Fruit fly (Drosophila melanogaster) whole organism, embryonic: ENCODE measurements around the gene stac.

Source experiments
- Atf6 ChIP-seq: fragments of 200-800 bp; sonication (Bioruptor generic); IDR thresholded peaks from 2 replicates; pipeline ENCODE4 v1.3.6; 2022; ENCODE audit warnings: missing biosample characterization, missing genetic modification characterization
- B-H1 ChIP-seq: fragments of 200-800 bp; sonication (Bioruptor generic); IDR thresholded peaks from 3 replicates; pipeline ENCODE4 v1.3.6; 2022; ENCODE audit warnings: missing biosample characterization, missing genetic modification characterization
- Bgb ChIP-seq: fragments of 200-800 bp; sonication (Bioruptor generic); IDR thresholded peaks from 2 replicates; pipeline ENCODE4 v1.3.6; 2022; ENCODE audit warnings: missing biosample characterization, missing genetic modification characterization; ENCODE audit not compliant: partially characterized antibody
- CG12659 ChIP-seq: fragments of 200-800 bp; sonication (Bioruptor generic); optimal IDR thresholded peaks from 3 replicates; lab custom pipeline; 2017; ENCODE audit warnings: mild to moderate bottlenecking, missing biosample characterization, missing genetic modification reagents, missing genetic modification characterization
- CG13296 ChIP-seq: fragments of 200-800 bp; sonication (Bioruptor generic); optimal IDR thresholded peaks from 3 replicates; lab custom pipeline; 2018; ENCODE audit warnings: missing biosample characterization, mild to moderate bottlenecking, missing genetic modification characterization
- CG14441 ChIP-seq: fragments of 200-800 bp; sonication (Bioruptor generic); IDR thresholded peaks from 2 replicates; pipeline ENCODE4 v1.3.6; 2022; ENCODE audit warnings: missing biosample characterization, missing genetic modification characterization
- CG15073 ChIP-seq: fragments of 200-800 bp; sonication (Bioruptor generic); optimal IDR thresholded peaks from 2 replicates; lab custom pipeline; 2016; ENCODE audit warnings: missing biosample characterization, missing genetic modification characterization
- CG1529 ChIP-seq: fragments of 200-800 bp; sonication (Bioruptor generic); optimal IDR thresholded peaks from 3 replicates; lab custom pipeline; 2018; ENCODE audit warnings: missing biosample characterization, missing genetic modification characterization
- CG1602 ChIP-seq: fragments of 200-800 bp; sonication (Bioruptor generic); optimal IDR thresholded peaks from 3 replicates; lab custom pipeline; 2016; ENCODE audit warnings: missing biosample characterization, missing genetic modification characterization
- CG16813 ChIP-seq: fragments of 200-800 bp; sonication (Bioruptor generic); IDR thresholded peaks from 3 replicates; pipeline ENCODE4 v1.3.6; 2022; ENCODE audit warnings: missing biosample characterization, missing genetic modification characterization; ENCODE audit not compliant: partially characterized antibody
- CG2199 ChIP-seq: fragments of 200-800 bp; sonication (Bioruptor generic); IDR thresholded peaks from 3 replicates; pipeline ENCODE4 v1.3.6; 2022; ENCODE audit warnings: missing biosample characterization, missing genetic modification characterization
- CG2712 ChIP-seq: fragments of 200-800 bp; optimal IDR thresholded peaks from 3 replicates; lab custom pipeline; 2019; ENCODE audit warnings: missing biosample characterization, mild to moderate bottlenecking, missing genetic modification characterization, moderate library complexity
- CG30020 ChIP-seq: fragments of 200-800 bp; optimal IDR thresholded peaks from 2 replicates; lab custom pipeline; 2019; ENCODE audit warnings: missing biosample characterization, mild to moderate bottlenecking, missing genetic modification characterization, moderate library complexity
- CG31441 ChIP-seq: fragments of 200-800 bp; sonication (Bioruptor generic); IDR thresholded peaks from 2 replicates; pipeline ENCODE4 v1.3.6; 2022; ENCODE audit warnings: missing biosample characterization, missing genetic modification characterization
- CG5245 ChIP-seq: fragments of 200-800 bp; sonication (Bioruptor generic); optimal IDR thresholded peaks from 3 replicates; lab custom pipeline; 2016; ENCODE audit warnings: missing biosample characterization, missing genetic modification characterization
- CG6175 ChIP-seq: fragments of 200-800 bp; sonication (Bioruptor generic); IDR thresholded peaks from 3 replicates; pipeline ENCODE4 v1.3.6; 2022; ENCODE audit warnings: missing biosample characterization, missing genetic modification characterization
- CG6272 ChIP-seq: fragments of 200-800 bp; sonication (Bioruptor generic); IDR thresholded peaks from 2 replicates; pipeline ENCODE4 v1.3.6; 2022; ENCODE audit warnings: missing biosample characterization, missing genetic modification characterization
- CG7271 ChIP-seq: fragments of 200-800 bp; sonication (Bioruptor generic); optimal IDR thresholded peaks from 2 replicates; lab custom pipeline; 2018; ENCODE audit warnings: missing biosample characterization, mild to moderate bottlenecking, missing genetic modification characterization, moderate library complexity
- CG7839 ChIP-seq: fragments of 200-800 bp; sonication (Bioruptor generic); optimal IDR thresholded peaks from 3 replicates; lab custom pipeline; 2018; ENCODE audit warnings: missing biosample characterization, mild to moderate bottlenecking, missing genetic modification characterization, moderate library complexity
- CG7987 ChIP-seq: fragments of 200-800 bp; sonication (Bioruptor generic); optimal IDR thresholded peaks from 2 replicates; lab custom pipeline; 2018; ENCODE audit warnings: missing biosample characterization, mild to moderate bottlenecking, missing genetic modification characterization, moderate library complexity
- CG8281 ChIP-seq: fragments of 200-800 bp; sonication (Bioruptor generic); optimal IDR thresholded peaks from 2 replicates; lab custom pipeline; 2018; ENCODE audit warnings: missing biosample characterization, mild to moderate bottlenecking, missing genetic modification characterization, moderate library complexity
- CG9215 ChIP-seq: fragments of 200-800 bp; sonication (Bioruptor generic); IDR thresholded peaks from 2 replicates; pipeline ENCODE4 v1.3.6; 2022; ENCODE audit warnings: missing biosample characterization, missing genetic modification characterization
- CG9817 ChIP-seq: fragments of 200-800 bp; sonication (Bioruptor generic); optimal IDR thresholded peaks from 2 replicates; lab custom pipeline; 2018; ENCODE audit warnings: missing biosample characterization, mild to moderate bottlenecking, missing genetic modification characterization, moderate library complexity
- CG9932 ChIP-seq: fragments of 200-800 bp; sonication (Bioruptor generic); IDR thresholded peaks from 2 replicates; pipeline ENCODE4 v1.3.6; 2022; ENCODE audit warnings: missing biosample characterization, missing genetic modification characterization
- CHES-1-like ChIP-seq: fragments of 200-800 bp; sonication (Bioruptor generic); optimal IDR thresholded peaks from 2 replicates; lab custom pipeline; 2016; ENCODE audit warnings: missing biosample characterization, missing genetic modification characterization
- Dfd ChIP-seq, 2 experiments: fragments of >200 bp; optimal IDR thresholded peaks; 2 replicates each; lab custom pipeline; 2017; ENCODE audit warnings: missing biosample characterization in 2 of 2, missing genetic modification characterization in 2 of 2
- Doc2 ChIP-seq: fragments of 200-800 bp; sonication (Bioruptor generic); IDR thresholded peaks from 2 replicates; pipeline ENCODE4 v1.3.6; 2022; ENCODE audit warnings: missing biosample characterization, missing genetic modification characterization
- Drgx ChIP-seq: fragments of 200-800 bp; sonication (Bioruptor generic); IDR thresholded peaks from 2 replicates; pipeline ENCODE4 v1.3.6; 2022; ENCODE audit warnings: missing biosample characterization, missing genetic modification characterization
- Ets97D ChIP-seq: fragments of 200-800 bp; sonication (Bioruptor generic); optimal IDR thresholded peaks from 3 replicates; lab custom pipeline; 2016; ENCODE audit warnings: missing biosample characterization, missing genetic modification characterization
- Hey ChIP-seq: fragments of 200-800 bp; sonication (Bioruptor generic); optimal IDR thresholded peaks from 3 replicates; lab custom pipeline; 2018; ENCODE audit warnings: missing biosample characterization, mild to moderate bottlenecking, missing genetic modification characterization
- Hr39 ChIP-seq: fragments of >200 bp; optimal IDR thresholded peaks from 2 replicates; lab custom pipeline; 2017
- Kr ChIP-seq: fragments of 200-800 bp; sonication (Bioruptor generic); optimal IDR thresholded peaks from 2 replicates; lab custom pipeline; 2017; ENCODE audit warnings: missing biosample characterization, mild to moderate bottlenecking, missing genetic modification characterization
- MESR4 ChIP-seq: fragments of 200-800 bp; sonication (Bioruptor generic); optimal IDR thresholded peaks from 2 replicates; lab custom pipeline; 2018; ENCODE audit warnings: missing biosample characterization, mild to moderate bottlenecking, missing genetic modification characterization, moderate library complexity
- Meics ChIP-seq: fragments of 200-800 bp; sonication (Bioruptor generic); optimal IDR thresholded peaks from 2 replicates; lab custom pipeline; 2017; ENCODE audit warnings: missing biosample characterization, mild to moderate bottlenecking, missing genetic modification characterization
- NFAT ChIP-seq: fragments of 200-800 bp; sonication (Bioruptor generic); IDR thresholded peaks from 2 replicates; pipeline ENCODE4 v1.3.6; 2022; ENCODE audit warnings: missing biosample characterization, missing genetic modification characterization
- Nf-YB ChIP-seq: fragments of 200-800 bp; sonication (Bioruptor generic); optimal IDR thresholded peaks from 3 replicates; lab custom pipeline; 2019; ENCODE audit warnings: missing biosample characterization, mild to moderate bottlenecking, missing genetic modification characterization, moderate library complexity
- Tbp ChIP-seq: fragments of >200 bp; optimal IDR thresholded peaks from 2 replicates; lab custom pipeline; 2018; ENCODE audit warnings: missing biosample characterization, missing genetic modification characterization
- chinmo ChIP-seq: fragments of 200-800 bp; sonication (Bioruptor generic); IDR thresholded peaks from 4 replicates; pipeline ENCODE4 v1.3.6; 2022; ENCODE audit warnings: missing biosample characterization, missing genetic modification characterization; ENCODE audit not compliant: partially characterized antibody
- gcm2 ChIP-seq: fragments of 200-800 bp; sonication (Bioruptor generic); optimal IDR thresholded peaks from 2 replicates; lab custom pipeline; 2016; ENCODE audit warnings: missing biosample characterization, missing genetic modification characterization
- gfzf ChIP-seq: fragments of 200-800 bp; sonication (Bioruptor generic); optimal IDR thresholded peaks from 2 replicates; lab custom pipeline; 2016; ENCODE audit warnings: missing biosample characterization, mild to moderate bottlenecking, missing genetic modification characterization, moderate library complexity
- hbn ChIP-seq: fragments of 200-800 bp; sonication (Bioruptor generic); IDR thresholded peaks from 2 replicates; pipeline ENCODE4 v1.3.6; 2022; ENCODE audit warnings: missing biosample characterization, missing genetic modification characterization; ENCODE audit not compliant: partially characterized antibody
- ind ChIP-seq: fragments of 200-800 bp; sonication (Bioruptor generic); optimal IDR thresholded peaks from 3 replicates; lab custom pipeline; 2016; ENCODE audit warnings: missing biosample characterization, missing genetic modification characterization
- lilli ChIP-seq: fragments of 200-800 bp; sonication (Bioruptor generic); optimal IDR thresholded peaks from 3 replicates; lab custom pipeline; 2016; ENCODE audit warnings: missing biosample characterization, missing genetic modification characterization
- lola ChIP-seq, 3 experiments: fragments of >200 bp in 2 of 3; fragments of 200-800 bp in 1 of 3; sonication (Bioruptor generic) in 1 of 3; optimal IDR thresholded peaks; 2 replicates each; lab custom pipeline; 2017 to 2019; ENCODE audit warnings: missing biosample characterization in 3 of 3, missing genetic modification characterization in 3 of 3, mild to moderate bottlenecking in 1 of 3, moderate library complexity in 1 of 3
- p53 ChIP-seq: fragments of 200-800 bp; sonication (Bioruptor generic); optimal IDR thresholded peaks from 2 replicates; lab custom pipeline; 2016; ENCODE audit warnings: missing biosample characterization, missing genetic modification characterization
- pzg ChIP-seq: fragments of 200-800 bp; sonication (Bioruptor generic); optimal IDR thresholded peaks from 3 replicates; lab custom pipeline; 2018; ENCODE audit warnings: missing biosample characterization, mild to moderate bottlenecking, missing genetic modification characterization, moderate library complexity
- schlank ChIP-seq: fragments of 200-800 bp; sonication (Bioruptor generic); optimal IDR thresholded peaks from 2 replicates; lab custom pipeline; 2018; ENCODE audit warnings: missing biosample characterization, mild to moderate bottlenecking, missing genetic modification characterization
- tio ChIP-seq: fragments of 200-800 bp; sonication (Bioruptor generic); optimal IDR thresholded peaks from 2 replicates; lab custom pipeline; 2017; ENCODE audit warnings: missing biosample characterization, missing genetic modification characterization, inconsistent platforms
- unc-4 ChIP-seq: fragments of 200-800 bp; sonication (Bioruptor generic); IDR thresholded peaks from 2 replicates; pipeline ENCODE4 v1.3.6; 2022; ENCODE audit warnings: missing biosample characterization, missing genetic modification characterization; ENCODE audit not compliant: partially characterized antibody
- wor ChIP-seq: fragments of 200-800 bp; sonication (Bioruptor generic); IDR thresholded peaks from 2 replicates; pipeline ENCODE4 v1.3.6; 2022; ENCODE audit warnings: missing biosample characterization, missing genetic modification characterization

stac gene

DNA sequence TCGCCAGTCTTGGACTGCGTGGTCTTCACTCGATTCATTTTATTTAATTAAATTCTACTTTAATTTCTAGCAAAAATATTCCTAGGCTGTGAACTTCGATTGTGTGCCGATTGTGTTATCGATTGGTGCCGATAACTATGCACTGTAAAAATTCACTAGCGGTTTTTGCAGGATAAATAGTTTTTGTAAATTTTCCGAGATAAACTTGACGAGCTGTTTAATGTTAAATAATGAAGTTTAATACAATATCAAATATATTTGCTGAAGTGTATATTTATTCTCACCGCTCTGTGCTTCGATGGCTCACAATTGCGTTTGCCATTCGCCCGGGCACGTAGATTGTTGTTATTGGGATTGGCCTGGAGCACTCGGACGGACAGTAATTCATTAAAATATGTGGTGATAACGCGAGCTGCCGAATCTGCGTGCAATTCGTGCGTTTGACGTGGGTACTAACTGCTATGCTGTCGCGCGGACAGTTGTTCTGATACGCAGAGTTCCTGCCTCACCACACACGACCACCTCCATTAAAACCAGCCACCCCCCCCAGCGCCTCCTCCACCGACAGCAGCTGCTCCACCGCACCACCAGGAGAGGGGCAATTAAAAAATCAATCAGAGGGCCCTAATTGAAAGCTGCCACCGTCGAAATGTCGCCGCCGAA lies 31.1 kb upstream of the stac start, which contains the start of the genes EMC6 and Hr96 (continued):
- TF ChIP-seq CG9932 (GFP tag; lab: Robert Waterston, UW): peak; percentile 97
- peak; percentile 87; the same call in 2 of the 3 replicates for TF ChIP-seq CG2199 (GFP tag; lab: Robert Waterston, UW)
- peak; percentile 78 for TF ChIP-seq p53 (GFP tag; lab: Kevin White, UChicago)
- peak; percentile 77 for TF ChIP-seq CG8281 (tag; lab: Kevin White, UChicago)
- TF ChIP-seq ind (GFP tag; lab: Kevin White, UChicago): peak; percentile 94
- peak; percentile 86 for TF ChIP-seq CG7987 (GFP tag; lab: Kevin White, UChicago)
- no peak for TF ChIP-seq Dfd (GFP tag; optimal IDR thresholded peaks at IDR 0.05; lab: Kevin White, UChicago)
- TF ChIP-seq CG2712: peak; percentile 94
- peak; percentile 93 for TF ChIP-seq Atf6 (GFP tag; lab: Robert Waterston, UW)
- peak; percentile 97 for TF ChIP-seq CG12659 (GFP tag; lab: Kevin White, UChicago)
- TF ChIP-seq CG7839: peak; percentile 94
- peak; percentile 54 for TF ChIP-seq CG15073
- TF ChIP-seq lola (GFP tag; optimal IDR thresholded peaks at IDR 0.05; lab: Kevin White, UChicago): peak in 1 of 3 experiments; percentile 90
- TF ChIP-seq Meics (GFP tag; lab: Kevin White, UChicago): peak; percentile 94
- peak; percentile 89 for TF ChIP-seq CG5245 (GFP tag; lab: Kevin White, UChicago)
- peak; percentile 66 for TF ChIP-seq gfzf (GFP tag; lab: Kevin White, UChicago)
- TF ChIP-seq CG14441 (GFP tag; lab: Robert Waterston, UW): peak; percentile 93
- TF ChIP-seq CHES-1-like (GFP tag; lab: Kevin White, UChicago): peak; percentile 91
- TF ChIP-seq Nf-YB (GFP tag; lab: Kevin White, UChicago): peak; percentile 81
- peak; percentile 82 for TF ChIP-seq CG7271 (tag; lab: Kevin White, UChicago)
- TF ChIP-seq CG1529 (GFP tag; lab: Kevin White, UChicago): peak; percentile 78
- TF ChIP-seq CG6272 (GFP tag; lab: Robert Waterston, UW): peak; percentile 91
- TF ChIP-seq CG16813 (GFP tag; lab: Robert Waterston, UW): peak; percentile 74
- peak; percentile 76 for TF ChIP-seq Bgb
- TF ChIP-seq Kr (GFP tag; lab: Kevin White, UChicago): no peak
- TF ChIP-seq CG6175 (GFP tag; lab: Robert Waterston, UW): peak; percentile 87
- peak; percentile 67 for TF ChIP-seq Hey (tag; lab: Kevin White, UChicago)
- TF ChIP-seq CG13296 (GFP tag; lab: Kevin White, UChicago): peak; percentile 92
- peak; percentile 93 for TF ChIP-seq CG1602 (GFP tag; lab: Kevin White, UChicago)
- peak; percentile 90 for TF ChIP-seq B-H1 (GFP tag; lab: Robert Waterston, UW)
- peak; percentile 61; the same call in 1 of the 2 replicates for TF ChIP-seq Doc2
- peak; percentile 93 for TF ChIP-seq Ets97D (GFP tag; lab: Kevin White, UChicago)
- TF ChIP-seq tio (GFP tag; lab: Kevin White, UChicago): no peak
- no peak for TF ChIP-seq Hr39 (lab: Kevin White, UChicago)
- peak; percentile 98 for TF ChIP-seq lilli (GFP tag; lab: Kevin White, UChicago)
- peak; percentile 65 for TF ChIP-seq unc-4
- TF ChIP-seq pzg: peak; percentile 88
- peak; percentile 93 for TF ChIP-seq MESR4
- peak; percentile 92 for TF ChIP-seq Drgx (GFP tag; lab: Robert Waterston, UW)
- TF ChIP-seq CG31441 (GFP tag; lab: Robert Waterston, UW): peak; percentile 94
- peak; percentile 45 for TF ChIP-seq hbn
- TF ChIP-seq CG30020: peak; percentile 79
- TF ChIP-seq wor (GFP tag; lab: Robert Waterston, UW): peak; percentile 79
- peak; percentile 94 for TF ChIP-seq CG9817
- peak; percentile 87 for TF ChIP-seq schlank (tag; lab: Kevin White, UChicago)
- peak; percentile 82 for TF ChIP-seq gcm2
- TF ChIP-seq NFAT (GFP tag; lab: Robert Waterston, UW): peak; percentile 97
- TF ChIP-seq Tbp: no peak
- peak; percentile 56; the same call in 1 of the 4 replicates for TF ChIP-seq chinmo (GFP tag; lab: Robert Waterston, UW)
- TF ChIP-seq CG9215 (GFP tag; lab: Robert Waterston, UW): peak; percentile 86
